Worm (Caenorhabditis elegans) whole organism, young adult: ENCODE measurements around the gene gon-14.

Experiments used
- B0336.3 ChIP-seq: fragments of 200-800 bp; sonication (Bioruptor generic); IDR thresholded peaks from 2 replicates; pipeline ENCODE4 v1.3.6; 2022; ENCODE audit warnings: missing genetic modification characterization, missing compliant biosample characterization
- C06A6.2 ChIP-seq: fragments of 200-800 bp; sonication (Bioruptor generic); conservative IDR thresholded peaks from 2 replicates; pipeline ENCODE4 v1.3.6; 2022; ENCODE audit warnings: missing genetic modification characterization, missing compliant biosample characterization
- D2030.7 ChIP-seq: fragments of 200-800 bp; sonication (Bioruptor generic); IDR thresholded peaks from 2 replicates; pipeline ENCODE4 v1.3.6; 2022; ENCODE audit warnings: missing genetic modification reagents, missing genetic modification characterization, missing compliant biosample characterization
- F39B2.1 ChIP-seq: fragments of 200-800 bp; sonication (Bioruptor generic); IDR thresholded peaks from 2 replicates; pipeline ENCODE4 v1.3.6; 2022; ENCODE audit warnings: missing genetic modification reagents, missing genetic modification characterization, missing compliant biosample characterization
- F52B5.7 ChIP-seq: sonication (generic microtip); optimal IDR thresholded peaks from 2 replicates; lab custom pipeline; 2016; ENCODE audit warnings: mild to moderate bottlenecking, missing genetic modification characterization, missing compliant biosample characterization
- F57C9.4 ChIP-seq: sonication (generic microtip); optimal IDR thresholded peaks from 2 replicates; lab custom pipeline; 2017; ENCODE audit warnings: mild to moderate bottlenecking, missing genetic modification characterization, missing compliant biosample characterization
- K11D2.4 ChIP-seq: fragments of 200-800 bp; sonication (Bioruptor generic); IDR thresholded peaks from 2 replicates; pipeline ENCODE4 v1.3.6; 2022; ENCODE audit warnings: missing genetic modification reagents, missing genetic modification characterization, missing compliant biosample characterization
- T26A5.8 ChIP-seq: sonication (generic microtip); optimal IDR thresholded peaks from 2 replicates; lab custom pipeline; 2016; ENCODE audit warnings: missing genetic modification characterization, missing compliant biosample characterization
- Y53G8AR.9 ChIP-seq: fragments of 200-800 bp; sonication (Bioruptor generic); conservative IDR thresholded peaks from 2 replicates; pipeline ENCODE4 v1.3.6; 2022; ENCODE audit warnings: missing genetic modification reagents, missing genetic modification characterization, missing compliant biosample characterization
- Y56A3A.18 ChIP-seq: fragments of 200-800 bp; sonication (Bioruptor generic); IDR thresholded peaks from 2 replicates; pipeline ENCODE4 v1.3.6; 2022; ENCODE audit warnings: missing genetic modification reagents, missing genetic modification characterization, missing compliant biosample characterization
- Y67H2A.10 ChIP-seq: fragments of 200-800 bp; sonication (Bioruptor generic); conservative IDR thresholded peaks from 2 replicates; pipeline ENCODE4 v1.3.6; 2022; ENCODE audit warnings: missing genetic modification reagents, missing genetic modification characterization, missing compliant biosample characterization
- Y79H2A.3 ChIP-seq: fragments of 200-800 bp; sonication (Bioruptor generic); conservative IDR thresholded peaks from 2 replicates; pipeline ENCODE4 v1.3.6; 2022; ENCODE audit warnings: missing genetic modification reagents, missing genetic modification characterization, missing compliant biosample characterization
- ZK185.1 ChIP-seq: sonication (generic microtip); optimal IDR thresholded peaks from 2 replicates; lab custom pipeline; 2016; ENCODE audit warnings: mild to moderate bottlenecking, missing genetic modification characterization, missing compliant biosample characterization; ENCODE audit not compliant: poor library complexity, severe bottlenecking
- aptf-3 ChIP-seq: fragments of 200-800 bp; sonication (Bioruptor generic); IDR thresholded peaks from 2 replicates; pipeline ENCODE4 v1.3.6; 2022; ENCODE audit warnings: missing genetic modification characterization, missing compliant biosample characterization
- atf-7 ChIP-seq: sonication (generic microtip); optimal IDR thresholded peaks from 2 replicates; lab custom pipeline; 2017; ENCODE audit warnings: mild to moderate bottlenecking, missing genetic modification characterization, missing compliant biosample characterization
- athp-1 ChIP-seq: sonication (generic microtip); optimal IDR thresholded peaks from 2 replicates; lab custom pipeline; 2017; ENCODE audit warnings: mild to moderate bottlenecking, missing genetic modification characterization, missing compliant biosample characterization
- bed-1 ChIP-seq: fragments of 200-800 bp; sonication (Bioruptor generic); IDR thresholded peaks from 2 replicates; pipeline ENCODE4 v1.3.6; 2022; ENCODE audit warnings: missing genetic modification reagents, missing genetic modification characterization, missing compliant biosample characterization
- ccch-3 ChIP-seq: fragments of 200-800 bp; sonication (Bioruptor generic); optimal IDR thresholded peaks from 2 replicates; lab custom pipeline; 2018; ENCODE audit warnings: mild to moderate bottlenecking, missing genetic modification characterization, missing compliant biosample characterization
- cebp-1 ChIP-seq, 2 experiments: fragments of 200-800 bp in 1 of 2; sonication (Bioruptor generic) in 1 of 2; sonication (generic microtip) in 1 of 2; IDR thresholded peaks in 1 of 2; optimal IDR thresholded peaks in 1 of 2; 2 replicates each; pipeline versions ENCODE4 v1.3.6 to Lab custom; 2017 to 2022; ENCODE audit warnings: missing compliant biosample characterization in 2 of 2, missing genetic modification characterization in 2 of 2, mild to moderate bottlenecking in 1 of 2, missing genetic modification reagents in 1 of 2, moderate library complexity in 1 of 2
- ceh-27 ChIP-seq: fragments of 200-800 bp; sonication (Bioruptor generic); optimal IDR thresholded peaks from 2 replicates; lab custom pipeline; 2018; ENCODE audit warnings: mild to moderate bottlenecking, missing genetic modification characterization, moderate library complexity, missing compliant biosample characterization
- ceh-58 ChIP-seq: fragments of 200-800 bp; sonication (Bioruptor generic); IDR thresholded peaks from 2 replicates; pipeline ENCODE4 v1.3.6; 2022; ENCODE audit warnings: missing genetic modification characterization, missing compliant biosample characterization
- ceh-79 ChIP-seq: sonication (generic microtip); optimal IDR thresholded peaks from 2 replicates; lab custom pipeline; 2017; ENCODE audit warnings: mild to moderate bottlenecking, missing genetic modification characterization, missing compliant biosample characterization
- die-1 ChIP-seq: sonication (generic microtip); optimal IDR thresholded peaks from 2 replicates; lab custom pipeline; 2016; ENCODE audit warnings: missing genotype, mild to moderate bottlenecking, missing genetic modification characterization, missing compliant biosample characterization
- efl-1 ChIP-seq: fragments of 150-350 bp; optimal IDR thresholded peaks from 2 replicates; lab custom pipeline; 2014; ENCODE audit warnings: missing biosample characterization, missing genetic modification reagents, missing genetic modification characterization
- egl-44 ChIP-seq: fragments of 200-800 bp; sonication (Bioruptor generic); IDR thresholded peaks from 2 replicates; pipeline ENCODE4 v1.3.6; 2022; ENCODE audit warnings: missing genetic modification reagents, missing genetic modification characterization, missing compliant biosample characterization
- egrh-3 ChIP-seq: fragments of 200-800 bp; sonication (Bioruptor generic); IDR thresholded peaks from 2 replicates; pipeline ENCODE4 v1.3.6; 2022; ENCODE audit warnings: missing genetic modification reagents, missing genetic modification characterization, missing compliant biosample characterization
- fkh-3 ChIP-seq: sonication (generic microtip); optimal IDR thresholded peaks from 2 replicates; lab custom pipeline; 2016; ENCODE audit warnings: mild to moderate bottlenecking, missing genetic modification characterization, missing compliant biosample characterization
- him-1 ChIP-seq: sonication (generic microtip); optimal IDR thresholded peaks from 2 replicates; lab custom pipeline; 2016; ENCODE audit warnings: missing genotype, missing genetic modification reagents, missing genetic modification characterization, missing compliant biosample characterization
- hsf-1 ChIP-seq: fragments of 200-800 bp; sonication (Bioruptor generic); IDR thresholded peaks from 2 replicates; pipeline ENCODE4 v1.3.6; 2022; ENCODE audit warnings: missing genetic modification reagents, missing genetic modification characterization, missing compliant biosample characterization
- lag-1 ChIP-seq: fragments of 200-800 bp; sonication (Bioruptor generic); IDR thresholded peaks from 2 replicates; pipeline ENCODE4 v1.3.6; 2022; ENCODE audit warnings: missing genetic modification reagents, missing genetic modification characterization, missing compliant biosample characterization
- let-607 ChIP-seq, 2 experiments: fragments of 200-800 bp in 1 of 2; sonication (Bioruptor generic) in 1 of 2; sonication (generic microtip) in 1 of 2; optimal IDR thresholded peaks; 2 replicates each; lab custom pipeline; 2016 to 2018; ENCODE audit warnings: mild to moderate bottlenecking in 2 of 2, missing compliant biosample characterization in 2 of 2, missing genetic modification characterization in 2 of 2, moderate library complexity in 2 of 2, missing genotype in 1 of 2
- lin-40 ChIP-seq: sonication (generic microtip); optimal IDR thresholded peaks from 2 replicates; lab custom pipeline; 2016; ENCODE audit warnings: missing genetic modification characterization, mild to moderate bottlenecking, missing compliant biosample characterization, missing genotype, missing genetic modification reagents
- lsy-27 ChIP-seq: sonication (generic microtip); optimal IDR thresholded peaks from 2 replicates; lab custom pipeline; 2017; ENCODE audit warnings: missing genetic modification characterization, mild to moderate bottlenecking, missing compliant biosample characterization, antibody characterized with exemption, missing genotype, borderline replicate concordance; ENCODE audit not compliant: insufficient read depth
- madf-6 ChIP-seq: fragments of 200-800 bp; sonication (Bioruptor generic); IDR thresholded peaks from 2 replicates; pipeline ENCODE4 v1.3.6; 2022; ENCODE audit warnings: missing genetic modification reagents, missing genetic modification characterization, missing compliant biosample characterization
- nfyb-1 ChIP-seq: fragments of 200-800 bp; sonication (Bioruptor generic); IDR thresholded peaks from 2 replicates; pipeline ENCODE4 v1.3.6; 2022; ENCODE audit warnings: missing genetic modification reagents, missing genetic modification characterization, missing compliant biosample characterization
- nhr-120 ChIP-seq: fragments of 200-800 bp; sonication (Bioruptor generic); IDR thresholded peaks from 2 replicates; pipeline ENCODE4 v1.3.6; 2022; ENCODE audit warnings: missing genetic modification characterization, missing compliant biosample characterization
- nhr-90 ChIP-seq: sonication (generic microtip); optimal IDR thresholded peaks from 2 replicates; lab custom pipeline; 2016; ENCODE audit warnings: missing genotype, mild to moderate bottlenecking, missing genetic modification characterization, missing compliant biosample characterization
- pbrm-1 ChIP-seq: fragments of 200-800 bp; sonication (Bioruptor generic); IDR thresholded peaks from 2 replicates; pipeline ENCODE4 v1.3.6; 2022; ENCODE audit warnings: missing genetic modification reagents, missing genetic modification characterization, missing compliant biosample characterization
- rcor-1 ChIP-seq: fragments of 200-800 bp; sonication (Bioruptor generic); IDR thresholded peaks from 2 replicates; pipeline ENCODE4 v1.3.6; 2022; ENCODE audit warnings: missing genetic modification reagents, missing genetic modification characterization, missing compliant biosample characterization
- repo-1 ChIP-seq: sonication (generic microtip); optimal IDR thresholded peaks from 2 replicates; lab custom pipeline; 2017; ENCODE audit warnings: mild to moderate bottlenecking, missing genetic modification characterization, missing compliant biosample characterization
- snpc-4 ChIP-seq, 5 experiments: fragments of 150-350 bp in 1 of 5; sonication (generic microtip) in 4 of 5; optimal IDR thresholded peaks; 2 replicates each; lab custom pipeline; 2014 to 2018; ENCODE audit warnings: missing genetic modification characterization in 5 of 5, missing biosample characterization in 3 of 5, antibody characterized with exemption in 2 of 5, mild to moderate bottlenecking in 2 of 5, missing compliant biosample characterization in 2 of 5, missing genotype in 2 of 5, moderate library complexity in 2 of 5, missing genetic modification reagents in 1 of 5
- unc-62 ChIP-seq: fragments of 150-350 bp; optimal IDR thresholded peaks from 2 replicates; lab custom pipeline; 2014; ENCODE audit warnings: missing biosample characterization, missing genetic modification reagents, missing genetic modification characterization
- xnd-1 ChIP-seq: sonication (generic microtip); optimal IDR thresholded peaks from 2 replicates; lab custom pipeline; 2016; ENCODE audit warnings: missing genotype, missing genetic modification reagents, missing genetic modification characterization, missing compliant biosample characterization
- ztf-6 ChIP-seq: fragments of 200-800 bp; sonication (Bioruptor generic); IDR thresholded peaks from 2 replicates; pipeline ENCODE4 v1.3.6; 2022; ENCODE audit warnings: missing genetic modification reagents, missing genetic modification characterization, missing compliant biosample characterization

Gene gon-14

ce11 chrV:6656451-6657115 is 45.6 kb upstream of the gon-14 start, which contains the start of gene snb-1 (continued):
- TF ChIP-seq ZK185.1 (tag; lab: Kevin White, UChicago) (peak; percentile 62), aptf-3 (GFP tag; lab: Robert Waterston, UW) (no peak), xnd-1 (tag; lab: Kevin White, UChicago) (no peak), C06A6.2 (no peak), fkh-3 (tag; lab: Kevin White, UChicago) (no peak), nfyb-1 (GFP tag; lab: Robert Waterston, UW) (peak; percentile 43; the same call in 1 of the 2 replicates)

ce11 chrV:6655174-6655573 is 44.2 kb upstream of the gon-14 start, which contains the start of gene syx-18:
Gene syx-18 (minus strand): TSS chrV:6655449.
- TF ChIP-seq madf-6 (GFP tag; lab: Robert Waterston, UW) (peak; percentile 53), ccch-3 (GFP tag; lab: Kevin White, UChicago) (no peak), hsf-1 (GFP tag; lab: Robert Waterston, UW) (0 out of 2 replicates have a peak, but pooled peaks have one; percentile 48), ztf-6 (no peak), T26A5.8 (no peak), repo-1 (tag; lab: Kevin White, UChicago) (peak; percentile 32), him-1 (tag; lab: Kevin White, UChicago) (peak; percentile 11), lin-40 (tag; lab: Kevin White, UChicago) (no peak), B0336.3 (peak; percentile 33; the same call in 1 of the 2 replicates), F39B2.1 (GFP tag; lab: Robert Waterston, UW) (0 out of 2 replicates have a peak, but pooled peaks have one; percentile 9), bed-1 (GFP tag; lab: Robert Waterston, UW) (no peak), xnd-1 (tag; lab: Kevin White, UChicago) (no peak), lag-1 (GFP tag; lab: Robert Waterston, UW) (no peak), C06A6.2 (no peak), F57C9.4 (tag; lab: Kevin White, UChicago) (no peak), athp-1 (tag; lab: Kevin White, UChicago) (peak; percentile 63), die-1 (tag; lab: Kevin White, UChicago) (no peak), F52B5.7 (tag; lab: Kevin White, UChicago) (no peak), snpc-4 (GFP tag; optimal IDR thresholded peaks at IDR 0.05; lab: Kevin White, UChicago) (no peak), snpc-4 (tag; optimal IDR thresholded peaks at IDR 0.05; lab: Kevin White, UChicago) (peak in 1 of 4 experiments; percentile 11), K11D2.4 (no peak), ceh-27 (GFP tag; lab: Kevin White, UChicago) (no peak), ceh-79 (tag; lab: Kevin White, UChicago) (no peak), let-607 (tag; optimal IDR thresholded peaks at IDR 0.05; lab: Kevin White, UChicago) (peak in 1 of 2 experiments; percentile 38), unc-62 (no peak), ZK185.1 (tag; lab: Kevin White, UChicago) (no peak), D2030.7 (GFP tag; lab: Robert Waterston, UW) (0 out of 2 replicates have a peak, but pooled peaks have one; percentile 26), ceh-58 (GFP tag; lab: Robert Waterston, UW) (no peak), nhr-90 (tag; lab: Kevin White, UChicago) (no peak), Y79H2A.3 (GFP tag; lab: Robert Waterston, UW) (no peak), fkh-3 (tag; lab: Kevin White, UChicago) (no peak), Y56A3A.18 (GFP tag; lab: Robert Waterston, UW) (no peak), pbrm-1 (GFP tag; lab: Robert Waterston, UW) (no peak), efl-1 (GFP tag; lab: Kevin White, UChicago) (no peak), Y53G8AR.9 (GFP tag; lab: Robert Waterston, UW) (peak; percentile 73), atf-7 (tag; lab: Kevin White, UChicago) (peak; percentile 7), Y67H2A.10 (GFP tag; lab: Robert Waterston, UW) (no peak), nhr-120 (no peak), egrh-3 (GFP tag; lab: Robert Waterston, UW) (no peak), cebp-1 (GFP tag; IDR thresholded peaks at IDR 0.05; lab: Robert Waterston, UW) (no peak), cebp-1 (tag; optimal IDR thresholded peaks at IDR 0.05; lab: Kevin White, UChicago) (peak; percentile 34), egl-44 (no peak), rcor-1 (GFP tag; lab: Robert Waterston, UW) (peak; percentile 30; the same call in 1 of the 2 replicates), lsy-27 (tag; lab: Kevin White, UChicago) (no peak)
